Fruit fly (Drosophila melanogaster) whole organism, adult: Measurements from ENCODE around the gene frj.

Source experiments
- CG14711 ChIP-seq: fragments of 200-800 bp; sonication (Bioruptor generic); optimal IDR thresholded peaks from 2 replicates; lab custom pipeline; 2018; ENCODE audit warnings: missing biosample characterization, mild to moderate bottlenecking, missing genetic modification characterization, moderate library complexity
- CG1620 ChIP-seq: fragments of 200-800 bp; sonication (Bioruptor generic); optimal IDR thresholded peaks from 2 replicates; lab custom pipeline; 2016; ENCODE audit warnings: missing biosample characterization, missing genetic modification characterization
- CG7101 ChIP-seq: fragments of 200-800 bp; sonication (Bioruptor generic); optimal IDR thresholded peaks from 2 replicates; lab custom pipeline; 2018; ENCODE audit warnings: missing biosample characterization, mild to moderate bottlenecking, missing genetic modification characterization, moderate library complexity
- Crg-1 ChIP-seq: fragments of 200-800 bp; sonication (Bioruptor generic); optimal IDR thresholded peaks from 2 replicates; lab custom pipeline; 2016; ENCODE audit warnings: missing biosample characterization, missing genetic modification characterization
- Hr96 ChIP-seq: fragments of 200-800 bp; sonication (Bioruptor generic); optimal IDR thresholded peaks from 2 replicates; lab custom pipeline; 2016; ENCODE audit warnings: missing biosample characterization, missing genetic modification characterization
- cnc ChIP-seq, 2 experiments: fragments of >200 bp; optimal IDR thresholded peaks; 2 replicates each; lab custom pipeline; 2017
- ovo ChIP-seq: fragments of 200-800 bp; sonication (Bioruptor generic); optimal IDR thresholded peaks from 2 replicates; lab custom pipeline; 2016; ENCODE audit warnings: missing biosample characterization, missing genetic modification characterization

dm6 chr2L:6426329-6426728, 29.5 kb upstream of the frj start:
- no peak for TF ChIP-seq cnc (optimal IDR thresholded peaks at IDR 0.05; lab: Kevin White, UChicago)
- no peak for TF ChIP-seq CG1620 (GFP tag; lab: Kevin White, UChicago)
- no peak for TF ChIP-seq CG14711 (tag; lab: Kevin White, UChicago)
- no peak for TF ChIP-seq ovo
- no peak for TF ChIP-seq Hr96 (GFP tag; lab: Kevin White, UChicago)
- TF ChIP-seq Crg-1 (GFP tag; lab: Kevin White, UChicago), result no peak
- no peak for TF ChIP-seq CG7101 (tag; lab: Kevin White, UChicago)
